Fruit fly (Drosophila melanogaster): Measurements from ENCODE around the gene CG6765.

CG6765 gene

DNA sequence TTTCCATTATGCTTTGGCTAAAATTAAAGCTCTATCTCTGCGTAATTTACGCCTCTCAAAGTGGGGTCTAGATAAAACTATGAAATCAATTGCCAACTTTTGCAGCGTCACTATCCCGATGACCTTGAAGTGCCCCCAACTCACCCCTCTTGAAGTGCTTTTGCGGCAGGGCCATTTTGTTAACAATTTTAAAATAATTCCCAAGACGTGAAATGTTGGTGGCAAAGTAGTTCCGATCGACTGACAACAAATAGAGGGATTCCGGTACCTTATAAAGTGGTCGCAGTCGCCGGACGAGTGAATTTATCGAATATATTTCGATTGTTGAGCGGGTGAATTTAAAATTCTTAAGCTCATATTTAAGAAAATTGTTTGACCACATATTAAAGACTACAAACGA is 10.7 kb downstream of the CG6765 start, which contains the start of gene GstO2 (continued):
- TF ChIP-seq ato (GFP tag; IDR thresholded peaks at IDR 0.05; ENCODE audit: partially characterized antibody): no peak
- TF ChIP-seq schlank (tag; optimal IDR thresholded peaks at IDR 0.05): no peak
- no peak for TF ChIP-seq CG4328 (GFP tag; optimal IDR thresholded peaks at IDR 0.05)
- TF ChIP-seq CG9437 (GFP tag; optimal IDR thresholded peaks at IDR 0.05): no peak
- TF ChIP-seq sd (tag; optimal IDR thresholded peaks at IDR 0.05): no peak
- TF ChIP-seq CG31441 (GFP tag; IDR thresholded peaks at IDR 0.05): no peak
- TF ChIP-seq ind (GFP tag; optimal IDR thresholded peaks at IDR 0.05): no peak
- TF ChIP-seq CG18011 (GFP tag; optimal IDR thresholded peaks at IDR 0.05): no peak
- no peak for TF ChIP-seq CG31388 (GFP tag; optimal IDR thresholded peaks at IDR 0.05)
- TF ChIP-seq CG10274 (GFP tag; optimal IDR thresholded peaks at IDR 0.05): no peak
- no peak for TF ChIP-seq CG2202 (tag; optimal IDR thresholded peaks at IDR 0.05)
- no peak for TF ChIP-seq al (GFP tag; IDR thresholded peaks at IDR 0.05)
- no peak for TF ChIP-seq Abd-B (GFP tag; optimal IDR thresholded peaks at IDR 0.05)
- no peak for TF ChIP-seq hth (optimal IDR thresholded peaks at IDR 0.05)
- no peak for TF ChIP-seq Bteb2 (GFP tag; optimal IDR thresholded peaks at IDR 0.05)
- peak; percentile 87 for TF ChIP-seq Dp (GFP tag; optimal IDR thresholded peaks at IDR 0.05)
- TF ChIP-seq tap (tag; optimal IDR thresholded peaks at IDR 0.05): no peak
- TF ChIP-seq D19A (tag; optimal IDR thresholded peaks at IDR 0.05): no peak
- TF ChIP-seq C15 (GFP tag; IDR thresholded peaks at IDR 0.05): no peak
- no peak for TF ChIP-seq jumu (GFP tag; optimal IDR thresholded peaks at IDR 0.05)
- TF ChIP-seq CG4730 (GFP tag; IDR thresholded peaks at IDR 0.05): no peak
- no peak for TF ChIP-seq CG15011 (GFP tag; optimal IDR thresholded peaks at IDR 0.05)
- TF ChIP-seq ap (GFP tag; IDR thresholded peaks at IDR 0.05): no peak
- TF ChIP-seq CG7928 (GFP tag; optimal IDR thresholded peaks at IDR 0.05): no peak
- TF ChIP-seq Sry-δ (GFP tag; optimal IDR thresholded peaks at IDR 0.05): peak; percentile 78
- peak; percentile 28; the same call in 1 of the 3 replicates for TF ChIP-seq CG16813 (GFP tag; IDR thresholded peaks at IDR 0.05; ENCODE audit: partially characterized antibody)
- TF ChIP-seq Hr51 (GFP tag; optimal IDR thresholded peaks at IDR 0.05): no peak
- TF ChIP-seq CG14710 (tag; optimal IDR thresholded peaks at IDR 0.05): no peak
- TF ChIP-seq az2 (GFP tag; optimal IDR thresholded peaks at IDR 0.05): no peak
- TF ChIP-seq ara (GFP tag; IDR thresholded peaks at IDR 0.05): no peak
- TF ChIP-seq CG4854 (GFP tag; optimal IDR thresholded peaks at IDR 0.05): no peak
- no peak for TF ChIP-seq HHEX (GFP tag; optimal IDR thresholded peaks at IDR 0.05)
- TF ChIP-seq CG17328 (GFP tag; IDR thresholded peaks at IDR 0.05): no peak
- no peak for TF ChIP-seq CG13296 (GFP tag; optimal IDR thresholded peaks at IDR 0.05)
- TF ChIP-seq H2.0 (GFP tag; IDR thresholded peaks at IDR 0.05): no peak
- no peak for TF ChIP-seq CG6654 (GFP tag; optimal IDR thresholded peaks at IDR 0.05)
- no peak for TF ChIP-seq fd3F (GFP tag; optimal IDR thresholded peaks at IDR 0.05)
- TF ChIP-seq sens (GFP tag): peak; percentile 59
- no peak for TF ChIP-seq CG13775 (GFP tag; optimal IDR thresholded peaks at IDR 0.05)
- no peak for TF ChIP-seq sr (GFP tag; IDR thresholded peaks at IDR 0.05)
- TF ChIP-seq vvl (GFP tag; IDR thresholded peaks at IDR 0.05): no peak
- no peak for TF ChIP-seq lab (GFP tag; optimal IDR thresholded peaks at IDR 0.05)
- no peak for TF ChIP-seq dan (GFP tag; IDR thresholded peaks at IDR 0.05)
- no peak for TF ChIP-seq CG6175 (GFP tag; IDR thresholded peaks at IDR 0.05)
- no peak for TF ChIP-seq Hmr (GFP tag; optimal IDR thresholded peaks at IDR 0.05)
- TF ChIP-seq nerfin-1 (tag; optimal IDR thresholded peaks at IDR 0.05): no peak
- no peak for TF ChIP-seq Ssrp (tag; optimal IDR thresholded peaks at IDR 0.05)
- TF ChIP-seq ro (GFP tag; IDR thresholded peaks at IDR 0.05): no peak
- no peak for TF ChIP-seq Six4 (GFP tag; optimal IDR thresholded peaks at IDR 0.05)
- TF ChIP-seq h (optimal IDR thresholded peaks at IDR 0.05): no peak
- TF ChIP-seq CG3838 (GFP tag; optimal IDR thresholded peaks at IDR 0.05): no peak
- no peak for TF ChIP-seq CG7987 (GFP tag; optimal IDR thresholded peaks at IDR 0.05)
- no peak for TF ChIP-seq CG1024 (GFP tag; IDR thresholded peaks at IDR 0.05)

Data from whole organism, embryonic.